Fruit fly (Drosophila melanogaster): Measurements from ENCODE around the gene beta-Spec.

Gene beta-Spec

DNA sequence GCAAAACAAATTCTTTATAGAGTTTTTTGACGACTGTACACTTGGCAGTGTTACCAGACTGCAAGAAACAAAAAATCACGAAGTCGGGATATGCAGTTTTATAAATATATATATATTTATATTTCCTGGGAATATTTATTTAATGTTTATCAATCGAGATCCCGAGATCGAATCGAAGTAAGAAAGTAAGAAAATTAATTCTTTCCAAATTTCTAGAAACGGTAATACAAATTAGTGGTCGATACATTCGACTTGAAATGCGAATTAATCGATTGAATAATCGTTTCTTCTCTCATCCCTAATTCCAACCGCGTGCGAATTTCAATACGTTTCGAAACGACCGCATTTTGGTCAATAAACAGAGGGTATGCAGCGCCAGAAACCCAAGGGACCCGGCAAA, 21.2 kb upstream of the beta-Spec start, which contains the start of the genes CG8289 and CG5800:
Gene CG8289, minus strand, starts transcription at position 44 of the 400 bp plus-strand sequence.
Gene CG5800, plus strand, starts transcription at position 281 of the 400 bp plus-strand sequence.
- no peak for TF ChIP-seq CG14050 (GFP tag; IDR thresholded peaks at IDR 0.05)
- TF ChIP-seq CG4820 (GFP tag; optimal IDR thresholded peaks at IDR 0.05): no peak
- TF ChIP-seq NC2β (GFP tag; optimal IDR thresholded peaks at IDR 0.05): no peak
- no peak for TF ChIP-seq Camta (GFP tag; optimal IDR thresholded peaks at IDR 0.05)
- TF ChIP-seq Scr (GFP tag; IDR thresholded peaks at IDR 0.05; ENCODE audit: partially characterized antibody): peak; percentile 69
- TF ChIP-seq gro (GFP tag; optimal IDR thresholded peaks at IDR 0.05): no peak
- TF ChIP-seq CG15011 (GFP tag; optimal IDR thresholded peaks at IDR 0.05): no peak
- TF ChIP-seq CG32767 (GFP tag; IDR thresholded peaks at IDR 0.05): no peak
- peak; percentile 59 for TF ChIP-seq Med (GFP tag)
- TF ChIP-seq CG15269 (tag; optimal IDR thresholded peaks at IDR 0.05): no peak
- peak; percentile 68 for TF ChIP-seq amos (GFP tag; IDR thresholded peaks at IDR 0.05; ENCODE audit: partially characterized antibody)
- no peak for TF ChIP-seq CHES-1-like (GFP tag; optimal IDR thresholded peaks at IDR 0.05)
- TF ChIP-seq stwl (tag; optimal IDR thresholded peaks at IDR 0.05): peak; percentile 38
- peak; percentile 37; the same call in 1 of the 3 replicates for TF ChIP-seq HLH4C (GFP tag; IDR thresholded peaks at IDR 0.05; ENCODE audit: partially characterized antibody)
- peak; percentile 49 for TF ChIP-seq inv (GFP tag; IDR thresholded peaks at IDR 0.05; ENCODE audit: partially characterized antibody)
- TF ChIP-seq cas (GFP tag; IDR thresholded peaks at IDR 0.05): no peak
- peak; percentile 47 for TF ChIP-seq Elba2 (GFP tag; optimal IDR thresholded peaks at IDR 0.05)
- TF ChIP-seq Sox100B (GFP tag; optimal IDR thresholded peaks at IDR 0.05): no peak
- no peak for TF ChIP-seq Mad (GFP tag; optimal IDR thresholded peaks at IDR 0.05)
- TF ChIP-seq CG4707 (GFP tag; optimal IDR thresholded peaks at IDR 0.05): no peak
- TF ChIP-seq br (optimal IDR thresholded peaks at IDR 0.05): no peak
- no peak for TF ChIP-seq D (optimal IDR thresholded peaks at IDR 0.05)
- TF ChIP-seq D (GFP tag; optimal IDR thresholded peaks at IDR 0.05): no peak
- TF ChIP-seq hbn (GFP tag; IDR thresholded peaks at IDR 0.05; ENCODE audit: partially characterized antibody): peak; percentile 41; the same call in 1 of the 2 replicates
- TF ChIP-seq CG3726 (GFP tag; IDR thresholded peaks at IDR 0.05): no peak
- TF ChIP-seq CG1529 (GFP tag; optimal IDR thresholded peaks at IDR 0.05): no peak
- no peak for TF ChIP-seq CG43689 (GFP tag; IDR thresholded peaks at IDR 0.05)
- TF ChIP-seq Trl (optimal IDR thresholded peaks at IDR 0.05): no peak
- no peak for TF ChIP-seq Trl (GFP tag; optimal IDR thresholded peaks at IDR 0.05)
- TF ChIP-seq chm (GFP tag; IDR thresholded peaks at IDR 0.05): no peak
- no peak for TF ChIP-seq trh (GFP tag; optimal IDR thresholded peaks at IDR 0.05)
- TF ChIP-seq Antp (GFP tag; optimal IDR thresholded peaks at IDR 0.05): no peak
- no peak for TF ChIP-seq CG15479 (GFP tag; optimal IDR thresholded peaks at IDR 0.05)
- TF ChIP-seq CG6654 (GFP tag; optimal IDR thresholded peaks at IDR 0.05): no peak
- TF ChIP-seq corto (GFP tag; optimal IDR thresholded peaks at IDR 0.05): no peak
- peak; percentile 21 for TF ChIP-seq lbe (GFP tag; optimal IDR thresholded peaks at IDR 0.05)
- no peak for TF ChIP-seq aop (GFP tag; IDR thresholded peaks at IDR 0.05)
- no peak for TF ChIP-seq CG13123 (GFP tag; optimal IDR thresholded peaks at IDR 0.05)
- no peak for TF ChIP-seq CG17186 (GFP tag; optimal IDR thresholded peaks at IDR 0.05)
- TF ChIP-seq crol (GFP tag; IDR thresholded peaks at IDR 0.05): no peak
- TF ChIP-seq Max (GFP tag; optimal IDR thresholded peaks at IDR 0.05): peak; percentile 34
- TF ChIP-seq NK7.1 (GFP tag; optimal IDR thresholded peaks at IDR 0.05): no peak
- TF ChIP-seq Abd-B (GFP tag; optimal IDR thresholded peaks at IDR 0.05): no peak
- TF ChIP-seq HLH3B (GFP tag; IDR thresholded peaks at IDR 0.05): no peak
- TF ChIP-seq CG10543 (GFP tag; optimal IDR thresholded peaks at IDR 0.05): peak; percentile 5
- no peak for TF ChIP-seq ttk (GFP tag; IDR thresholded peaks at IDR 0.05)
- TF ChIP-seq jing (GFP tag; optimal IDR thresholded peaks at IDR 0.05): no peak
- no peak for TF ChIP-seq kni (GFP tag; optimal IDR thresholded peaks at IDR 0.05)
- no peak for TF ChIP-seq CG4854 (GFP tag; optimal IDR thresholded peaks at IDR 0.05)
- TF ChIP-seq stc (GFP tag; IDR thresholded peaks at IDR 0.05): no peak
- TF ChIP-seq CG3838 (GFP tag; optimal IDR thresholded peaks at IDR 0.05): no peak
- no peak for TF ChIP-seq exex (tag; optimal IDR thresholded peaks at IDR 0.05)
- no peak for TF ChIP-seq Eip74EF (GFP tag; optimal IDR thresholded peaks at IDR 0.05)
